Fruit fly (Drosophila melanogaster) whole organism, embryonic: Measurements from ENCODE around the gene Sodh2.
A peak's percentile ranks its signal among the peaks of the same experiment; 100 is the strongest.

ENCODE experiments used
- CG15073 ChIP-seq: fragments of 200-800 bp; sonication (Bioruptor generic); optimal IDR thresholded peaks from 2 replicates; lab custom pipeline; 2016; ENCODE audit warnings: missing biosample characterization, missing genetic modification characterization
- CG1529 ChIP-seq: fragments of 200-800 bp; sonication (Bioruptor generic); optimal IDR thresholded peaks from 3 replicates; lab custom pipeline; 2018; ENCODE audit warnings: missing biosample characterization, missing genetic modification characterization
- CG17829 ChIP-seq: fragments of 200-800 bp; optimal IDR thresholded peaks from 2 replicates; lab custom pipeline; 2019; ENCODE audit warnings: missing biosample characterization, mild to moderate bottlenecking, missing genetic modification characterization, moderate library complexity
- CG8478 ChIP-seq: fragments of >200 bp; optimal IDR thresholded peaks from 2 replicates; lab custom pipeline; 2018
- CG9215 ChIP-seq: fragments of 200-800 bp; sonication (Bioruptor generic); IDR thresholded peaks from 2 replicates; pipeline ENCODE4 v1.3.6; 2022; ENCODE audit warnings: missing biosample characterization, missing genetic modification characterization
- CG9609 ChIP-seq: fragments of 200-800 bp; sonication (Bioruptor generic); optimal IDR thresholded peaks from 3 replicates; lab custom pipeline; 2016; ENCODE audit warnings: missing biosample characterization, missing genetic modification characterization
- dysf ChIP-seq: fragments of 200-800 bp; sonication (Bioruptor generic); IDR thresholded peaks from 3 replicates; pipeline ENCODE4 v1.3.6; 2022; ENCODE audit warnings: missing biosample characterization, missing genetic modification characterization
- lbe ChIP-seq: fragments of 200-800 bp; sonication (Bioruptor generic); optimal IDR thresholded peaks from 2 replicates; lab custom pipeline; 2016; ENCODE audit warnings: missing biosample characterization, mild to moderate bottlenecking, missing genetic modification characterization

dm6 chr3R:10868427-10868962 lies 7.7 kb upstream of the Sodh2 start, which contains the start of the genes SelR and Tsp86D:
- no peak for TF ChIP-seq CG1529 (GFP tag; lab: Kevin White, UChicago)
- no peak for TF ChIP-seq CG8478 (lab: Kevin White, UChicago)
- TF ChIP-seq CG17829 (tag; lab: Kevin White, UChicago), result peak; percentile 75
- TF ChIP-seq dysf (GFP tag; lab: Robert Waterston, UW), result no peak; the same call in 2 of the 3 replicates
- no peak for TF ChIP-seq CG15073 (GFP tag; lab: Kevin White, UChicago)
- TF ChIP-seq CG9215, result no peak
- no peak for TF ChIP-seq CG9609
- no peak for TF ChIP-seq lbe
